Fruit fly (Drosophila melanogaster) whole organism, wandering third instar larva: ENCODE data around the gene Oatp74D.

Experiments
- CG32264 ChIP-seq: fragments of 200-800 bp; sonication (Bioruptor generic); optimal IDR thresholded peaks from 2 replicates; lab custom pipeline; 2016; ENCODE audit warnings: missing biosample characterization, missing genetic modification characterization
- CrebA ChIP-seq: fragments of 200-800 bp; sonication (Bioruptor generic); optimal IDR thresholded peaks from 2 replicates; lab custom pipeline; 2016; ENCODE audit warnings: missing biosample characterization, mild to moderate bottlenecking, missing genetic modification characterization, borderline replicate concordance
- Dfd ChIP-seq: fragments of >200 bp; optimal IDR thresholded peaks from 2 replicates; lab custom pipeline; 2017; ENCODE audit warnings: missing biosample characterization, missing genetic modification characterization
- Dif ChIP-seq: fragments of 200-275, 200-300 bp; sonication (Bioruptor generic); optimal IDR thresholded peaks from 2 replicates; lab custom pipeline; 2018; ENCODE audit warnings: missing biosample characterization, missing genetic modification characterization; ENCODE audit not compliant: partially characterized antibody
- GATAd ChIP-seq: sonication (Bioruptor generic); optimal IDR thresholded peaks from 2 replicates; lab custom pipeline; 2016; ENCODE audit warnings: missing biosample characterization, missing genetic modification characterization
- HLH106 ChIP-seq: fragments of 200-800 bp; optimal IDR thresholded peaks from 3 replicates; lab custom pipeline; 2019; ENCODE audit warnings: missing biosample characterization, mild to moderate bottlenecking, missing genetic modification characterization, moderate library complexity
- Hr78 ChIP-seq: fragments of >200 bp; optimal IDR thresholded peaks from 2 replicates; lab custom pipeline; 2017; ENCODE audit warnings: missing biosample characterization, missing genetic modification characterization
- Hr83 ChIP-seq: fragments of 200-300 bp; sonication (Bioruptor generic); optimal IDR thresholded peaks from 2 replicates; lab custom pipeline; 2016; ENCODE audit warnings: missing biosample characterization, mild to moderate bottlenecking, missing genetic modification characterization, moderate library complexity; ENCODE audit not compliant: poor library complexity, severe bottlenecking
- Jra ChIP-seq: sonication (Bioruptor generic); optimal IDR thresholded peaks from 2 replicates; lab custom pipeline; 2016; ENCODE audit warnings: missing biosample characterization, missing genetic modification characterization
- Mio ChIP-seq: sonication (Bioruptor generic); optimal IDR thresholded peaks from 2 replicates; lab custom pipeline; 2016; ENCODE audit warnings: missing biosample characterization, missing genetic modification characterization
- Myc ChIP-seq: fragments of >200 bp; optimal IDR thresholded peaks from 2 replicates; lab custom pipeline; 2017
- N ChIP-seq: fragments of >200 bp; optimal IDR thresholded peaks from 2 replicates; lab custom pipeline; 2018; ENCODE audit warnings: missing biosample characterization, missing external identifiers, missing genetic modification characterization
- OdsH ChIP-seq: fragments of 200-800 bp; sonication (Bioruptor generic); optimal IDR thresholded peaks from 2 replicates; lab custom pipeline; 2016; ENCODE audit warnings: missing biosample characterization, mild to moderate bottlenecking, missing genetic modification characterization
- Rel ChIP-seq, 2 experiments: fragments of 200-800 bp; sonication (Bioruptor generic) in 1 of 2; optimal IDR thresholded peaks; 2 replicates in 1 of 2; 3 replicates in 1 of 2; lab custom pipeline; 2016 to 2019; ENCODE audit warnings: mild to moderate bottlenecking in 2 of 2, missing biosample characterization in 2 of 2, missing genetic modification characterization in 2 of 2, moderate library complexity in 1 of 2
- Vsx2 ChIP-seq: fragments of 200-300, 225-300 bp; sonication (Bioruptor generic); optimal IDR thresholded peaks from 2 replicates; lab custom pipeline; 2018; ENCODE audit warnings: missing biosample characterization, missing genetic modification characterization; ENCODE audit not compliant: partially characterized antibody
- br ChIP-seq: fragments of 200-800 bp; sonication (Bioruptor generic); optimal IDR thresholded peaks from 2 replicates; lab custom pipeline; 2016; ENCODE audit warnings: missing biosample characterization, missing genetic modification characterization
- brk ChIP-seq: fragments of 200-800 bp; sonication (Bioruptor generic); optimal IDR thresholded peaks from 2 replicates; lab custom pipeline; 2016; ENCODE audit warnings: missing biosample characterization, mild to moderate bottlenecking, missing genetic modification characterization
- dl ChIP-seq, 2 experiments: fragments of 175-275, 200-275 bp in 1 of 2; fragments of 200-275 bp in 1 of 2; sonication (Bioruptor generic); optimal IDR thresholded peaks; lab custom pipeline; 2018; ENCODE audit warnings: mild to moderate bottlenecking in 2 of 2, missing biosample characterization in 2 of 2, missing genetic modification characterization in 2 of 2, moderate library complexity in 2 of 2; ENCODE audit not compliant: partially characterized antibody in 2 of 2, insufficient read depth in 1 of 2
- dmrt93B ChIP-seq: fragments of 200-800 bp; sonication (Bioruptor generic); optimal IDR thresholded peaks from 2 replicates; lab custom pipeline; 2018; ENCODE audit warnings: missing biosample characterization, mild to moderate bottlenecking, missing genetic modification characterization
- dsf ChIP-seq: sonication (Bioruptor generic); optimal IDR thresholded peaks from 2 replicates; lab custom pipeline; 2016; ENCODE audit warnings: missing biosample characterization, missing genetic modification characterization, borderline replicate concordance
- ey ChIP-seq: fragments of 200-800 bp; sonication (Bioruptor generic); optimal IDR thresholded peaks from 2 replicates; lab custom pipeline; 2016; ENCODE audit warnings: missing biosample characterization, missing genetic modification characterization
- foxo ChIP-seq, 2 experiments: fragments of 200-800 bp; sonication (Bioruptor generic); optimal IDR thresholded peaks; 2 replicates in 1 of 2; 3 replicates in 1 of 2; lab custom pipeline; 2016 to 2017; ENCODE audit warnings: missing biosample characterization in 2 of 2, missing genetic modification characterization in 2 of 2
- fru ChIP-seq: fragments of 200-800 bp; sonication (Bioruptor generic); optimal IDR thresholded peaks from 3 replicates; lab custom pipeline; 2016; ENCODE audit warnings: missing biosample characterization, mild to moderate bottlenecking, missing genetic modification characterization
- h ChIP-seq: fragments of 200-800 bp; sonication (Bioruptor generic); optimal IDR thresholded peaks from 3 replicates; lab custom pipeline; 2016; ENCODE audit warnings: missing biosample characterization, mild to moderate bottlenecking, missing genetic modification characterization
- jim ChIP-seq: fragments of 175-275, 200-325 bp; sonication (Bioruptor generic); optimal IDR thresholded peaks from 2 replicates; lab custom pipeline; 2016; ENCODE audit warnings: missing biosample characterization, mild to moderate bottlenecking, missing genetic modification characterization
- lola ChIP-seq: fragments of >200 bp; optimal IDR thresholded peaks from 2 replicates; lab custom pipeline; 2017; ENCODE audit warnings: missing biosample characterization, missing genetic modification characterization
- pan ChIP-seq: fragments of >200 bp; optimal IDR thresholded peaks from 2 replicates; lab custom pipeline; 2017
- psq ChIP-seq: fragments of 200-800 bp; sonication (Bioruptor generic); optimal IDR thresholded peaks from 3 replicates; lab custom pipeline; 2017; ENCODE audit warnings: missing biosample characterization, mild to moderate bottlenecking, missing genetic modification characterization, moderate library complexity
- rgr ChIP-seq: fragments of 200-800 bp; sonication (Bioruptor generic); optimal IDR thresholded peaks from 3 replicates; lab custom pipeline; 2016; ENCODE audit warnings: missing biosample characterization, mild to moderate bottlenecking, missing genetic modification characterization
- sage ChIP-seq: fragments of 200-800 bp; sonication (Bioruptor generic); optimal IDR thresholded peaks from 2 replicates; lab custom pipeline; 2016; ENCODE audit warnings: missing biosample characterization, mild to moderate bottlenecking, missing genetic modification characterization
- sv ChIP-seq: fragments of 200-800 bp; sonication (Bioruptor generic); optimal IDR thresholded peaks from 3 replicates; lab custom pipeline; 2016; ENCODE audit warnings: missing biosample characterization, missing genetic modification characterization
- tai ChIP-seq: sonication (Bioruptor generic); optimal IDR thresholded peaks from 2 replicates; lab custom pipeline; 2016; ENCODE audit warnings: missing biosample characterization, missing genetic modification characterization
- usp ChIP-seq: fragments of >200 bp; optimal IDR thresholded peaks from 2 replicates; lab custom pipeline; 2017; ENCODE audit warnings: missing biosample characterization, missing genetic modification characterization
- woc ChIP-seq: sonication (Bioruptor generic); optimal IDR thresholded peaks from 2 replicates; lab custom pipeline; 2016; ENCODE audit warnings: missing biosample characterization, mild to moderate bottlenecking, missing genetic modification characterization

Oatp74D gene

DNA sequence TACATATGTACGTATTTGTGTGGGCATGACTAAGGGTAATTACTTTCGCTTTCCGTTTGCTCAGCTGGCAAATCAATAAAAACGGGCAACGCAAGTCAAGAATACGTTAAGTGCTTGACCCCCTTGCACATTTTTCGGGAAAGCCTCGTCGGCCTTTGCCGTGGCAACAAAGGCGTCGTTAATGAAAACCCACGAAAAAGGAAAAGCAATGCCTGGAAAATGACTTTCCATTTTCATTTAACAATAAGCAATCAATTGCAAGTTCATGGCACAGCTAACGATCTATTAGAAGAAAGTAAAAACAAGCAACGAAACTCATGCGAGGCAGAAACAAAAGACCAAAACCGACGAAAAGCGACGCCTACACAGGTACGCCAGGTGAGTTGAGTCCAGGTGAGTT lies 9.1 kb downstream of the Oatp74D start:
- TF ChIP-seq sv (no peak), Dif (GFP tag; lab: Kevin White, UChicago) (no peak)

DNA sequence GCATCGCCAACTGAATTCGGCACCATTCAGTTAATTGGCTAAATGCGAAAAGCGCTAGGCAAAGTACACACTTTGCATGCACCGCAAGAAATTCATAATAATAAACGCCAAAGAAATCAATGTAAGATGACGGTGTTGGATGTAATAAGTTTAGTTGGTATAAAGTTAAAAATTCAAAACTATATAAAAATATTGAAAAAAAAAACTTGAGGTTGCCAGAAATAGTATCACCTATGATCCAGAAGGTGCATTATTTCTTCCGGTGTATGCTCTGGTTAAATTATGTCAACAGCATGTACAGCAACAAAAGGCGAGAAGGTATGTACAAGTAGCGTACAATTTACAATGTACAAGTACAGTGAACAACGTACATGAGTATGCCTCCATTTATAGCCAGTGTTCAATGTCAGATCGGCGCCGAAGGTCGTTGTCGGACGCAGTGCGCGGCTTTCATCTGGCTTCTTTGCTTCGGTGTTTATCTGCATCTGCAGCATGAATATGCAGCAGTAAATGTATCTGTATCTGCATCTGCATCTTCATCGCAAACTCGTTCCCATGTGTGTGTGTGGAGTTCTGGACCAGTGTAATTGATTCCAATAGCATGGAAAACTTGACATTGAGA lies 10.1 kb downstream of the Oatp74D start:
- TF ChIP-seq HLH106 (tag; lab: Kevin White, UChicago) (no peak), rgr (peak; percentile 12), GATAd (no peak), br (GFP tag; lab: Kevin White, UChicago) (no peak), Dif (GFP tag; lab: Kevin White, UChicago) (no peak), jim (GFP tag; lab: Kevin White, UChicago) (no peak), sage (no peak), tai (no peak), fru (GFP tag; lab: Kevin White, UChicago) (peak; percentile 41), Mio (GFP tag; lab: Kevin White, UChicago) (no peak), Rel (GFP tag; optimal IDR thresholded peaks at IDR 0.05; lab: Kevin White, UChicago) (no peak), Rel (tag; optimal IDR thresholded peaks at IDR 0.05; lab: Kevin White, UChicago) (no peak), h (peak; percentile 24), foxo (GFP tag; optimal IDR thresholded peaks at IDR 0.05; lab: Kevin White, UChicago) (no peak), Hr78 (GFP tag; lab: Kevin White, UChicago) (no peak), lola (GFP tag; lab: Kevin White, UChicago) (no peak), Vsx2 (GFP tag; lab: Kevin White, UChicago) (no peak), sv (no peak), psq (no peak)

DNA sequence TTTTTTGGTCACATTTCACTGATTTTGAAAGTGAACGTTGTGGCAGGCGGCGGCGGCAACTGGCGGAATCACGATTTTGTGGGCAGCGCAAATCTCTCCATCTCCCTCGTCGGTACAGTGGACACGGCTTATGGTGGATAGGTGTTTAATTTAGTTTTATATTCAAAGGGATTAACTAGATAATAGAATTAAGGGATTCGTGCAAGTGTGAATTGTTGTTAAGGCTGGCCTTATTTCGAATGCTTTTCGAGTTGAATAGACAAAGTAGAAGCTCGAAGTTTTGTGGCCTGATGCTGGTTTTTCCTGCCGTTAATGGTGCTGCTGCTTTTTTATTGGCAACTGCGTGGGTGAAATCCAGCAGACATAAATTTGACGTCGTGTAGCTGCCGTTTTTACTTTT lies 11.1 kb downstream of the Oatp74D start:
- TF ChIP-seq h (no peak), rgr (no peak), brk (GFP tag; lab: Kevin White, UChicago) (no peak), sv (no peak), sage (no peak)

DNA sequence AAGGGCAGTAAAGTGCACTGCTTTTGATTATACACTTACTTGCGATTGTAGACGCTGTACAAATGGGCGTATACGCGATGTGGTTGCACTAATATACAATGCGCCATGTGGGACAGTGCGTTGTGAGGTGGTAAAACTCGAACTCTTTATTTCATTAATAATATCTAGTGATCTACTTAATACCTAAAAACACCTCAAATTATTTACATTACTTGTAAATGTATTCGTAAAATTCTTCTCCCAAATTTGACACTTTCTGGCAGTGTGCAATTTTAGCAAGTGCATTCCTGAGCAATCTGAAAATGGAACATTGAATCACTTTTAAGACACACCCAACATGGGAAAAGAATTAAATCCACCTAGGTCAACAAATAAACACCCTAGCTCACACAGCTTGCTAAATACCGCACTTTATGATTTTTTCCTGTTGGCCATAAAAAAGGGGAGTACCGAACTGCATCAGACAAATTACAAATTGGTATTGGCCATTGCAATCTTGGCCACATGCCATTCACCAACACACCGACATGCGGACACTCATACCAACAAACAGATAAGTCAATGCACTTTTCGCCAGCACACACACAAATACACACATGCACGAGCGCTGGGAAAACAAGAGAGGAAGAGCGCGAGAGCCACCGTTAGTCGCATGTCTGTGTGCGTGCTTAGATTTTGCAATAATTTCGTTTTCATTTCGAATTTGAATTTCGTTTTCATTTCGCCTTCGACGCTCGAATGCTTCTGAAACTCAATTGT lies 12.2 kb downstream of the Oatp74D start:
- TF ChIP-seq tai (no peak), Dfd (GFP tag; lab: Kevin White, UChicago) (no peak), GATAd (no peak), CG32264 (GFP tag; lab: Kevin White, UChicago) (no peak), dmrt93B (no peak), foxo (GFP tag; optimal IDR thresholded peaks at IDR 0.05; lab: Kevin White, UChicago) (no peak)

DNA sequence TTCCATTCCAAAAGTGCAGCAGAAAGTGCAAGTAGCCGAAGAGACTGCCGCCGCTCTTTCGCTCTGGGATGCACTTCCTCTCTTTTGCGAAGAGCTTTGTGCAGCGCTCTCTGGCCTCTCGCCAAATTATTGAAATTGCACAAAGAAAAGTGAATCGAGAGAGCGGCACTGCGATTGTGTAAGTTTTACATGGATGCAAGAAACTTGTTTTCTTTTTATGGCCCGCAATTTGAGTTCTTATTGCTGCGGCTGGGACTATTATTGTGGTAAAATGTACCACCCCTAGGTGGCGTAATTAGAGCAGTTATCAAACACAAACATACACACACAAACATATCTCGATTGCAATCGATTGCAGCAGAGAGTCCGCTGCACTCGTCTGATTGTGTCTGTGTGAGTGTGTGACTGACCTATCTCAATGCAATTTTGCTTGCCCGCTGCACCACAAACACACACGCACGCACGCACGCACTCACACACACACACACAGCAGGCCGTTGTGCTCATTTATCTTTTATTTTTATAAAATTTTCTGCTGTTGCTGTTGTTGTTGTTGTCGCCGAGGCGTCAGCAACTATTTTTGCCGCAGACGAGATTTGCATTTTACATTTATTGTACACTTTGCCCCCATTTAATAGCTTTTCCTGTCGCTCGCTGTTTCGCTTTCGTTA lies 13.5 kb downstream of the Oatp74D start:
- TF ChIP-seq usp (GFP tag; lab: Kevin White, UChicago) (no peak), Dif (GFP tag; lab: Kevin White, UChicago) (peak; percentile 58)

DNA sequence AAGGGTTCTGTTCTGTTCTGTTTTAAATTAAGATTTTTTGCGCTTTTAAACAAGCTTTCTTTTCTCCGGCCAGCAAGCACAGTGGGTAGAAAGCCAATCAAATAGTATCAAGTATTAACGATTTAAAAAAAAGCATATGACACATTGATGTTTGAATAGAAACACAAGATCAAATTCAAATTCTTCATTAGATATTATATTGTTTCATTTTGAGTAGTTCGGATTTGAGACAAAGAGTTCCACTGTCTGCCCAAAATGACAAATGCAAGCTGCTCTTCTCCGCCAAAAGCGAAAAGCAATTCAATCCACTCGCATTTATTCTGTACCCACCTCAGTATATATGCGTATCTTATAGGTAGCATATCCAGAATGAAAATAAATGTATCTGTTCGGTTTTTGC lies 15.3 kb downstream of the Oatp74D start:
- TF ChIP-seq Jra (GFP tag; lab: Kevin White, UChicago) (peak; percentile 43), N (GFP tag; lab: Kevin White, UChicago) (no peak), h (peak; percentile 85), pan (lab: Kevin White, UChicago) (no peak), woc (GFP tag; lab: Kevin White, UChicago) (peak; percentile 81), CrebA (no peak), Dfd (GFP tag; lab: Kevin White, UChicago) (no peak), jim (GFP tag; lab: Kevin White, UChicago) (no peak), Rel (GFP tag; optimal IDR thresholded peaks at IDR 0.05; lab: Kevin White, UChicago) (peak; percentile 62), Rel (tag; optimal IDR thresholded peaks at IDR 0.05; lab: Kevin White, UChicago) (no peak), sv (no peak), br (GFP tag; lab: Kevin White, UChicago) (peak; percentile 82), HLH106 (tag; lab: Kevin White, UChicago) (peak; percentile 78), Dif (GFP tag; lab: Kevin White, UChicago) (no peak), dl (GFP tag; optimal IDR thresholded peaks at IDR 0.05; lab: Kevin White, UChicago; ENCODE audit: insufficient read depth in 1 of 2, partially characterized antibody in 2 of 2) (no peak), brk (GFP tag; lab: Kevin White, UChicago) (no peak), dsf (GFP tag; lab: Kevin White, UChicago) (no peak), Hr83 (GFP tag; lab: Kevin White, UChicago) (peak; percentile 33), usp (GFP tag; lab: Kevin White, UChicago) (no peak), GATAd (no peak), tai (peak; percentile 51), OdsH (peak; percentile 78), fru (GFP tag; lab: Kevin White, UChicago) (peak; percentile 85), lola (GFP tag; lab: Kevin White, UChicago) (no peak), psq (peak; percentile 70), Myc (lab: Kevin White, UChicago) (no peak), Hr78 (GFP tag; lab: Kevin White, UChicago) (no peak), sage (peak; percentile 49), ey (peak; percentile 79)
